Fruit fly (Drosophila melanogaster): Measurements from ENCODE around the gene rdhB.

rdhB gene

dm6 chr3R:22328665-22329350 lies 22.7 kb upstream of the rdhB start, which contains the start of gene CG7080 (continued):
- TF ChIP-seq CG10669 (GFP tag; optimal IDR thresholded peaks at IDR 0.05), result peak; percentile 1
- TF ChIP-seq achi (GFP tag; optimal IDR thresholded peaks at IDR 0.05), result peak; percentile 12
- TF ChIP-seq CG11902 (GFP tag; optimal IDR thresholded peaks at IDR 0.05), result no peak
- no peak for TF ChIP-seq Hr4 (GFP tag; optimal IDR thresholded peaks at IDR 0.05)
- no peak for TF ChIP-seq Hr38 (GFP tag; optimal IDR thresholded peaks at IDR 0.05)
- TF ChIP-seq Eip93F (GFP tag; optimal IDR thresholded peaks at IDR 0.05), result no peak
- TF ChIP-seq Eip75B (GFP tag; optimal IDR thresholded peaks at IDR 0.05), result peak; percentile 6
- TF ChIP-seq CG11294 (GFP tag; IDR thresholded peaks at IDR 0.05), result no peak
- peak; percentile 36 for TF ChIP-seq CG8632 (GFP tag; optimal IDR thresholded peaks at IDR 0.05)
- TF ChIP-seq CG8119 (GFP tag; IDR thresholded peaks at IDR 0.05), result no peak
- no peak for TF ChIP-seq fkh (GFP tag; optimal IDR thresholded peaks at IDR 0.05)
- TF ChIP-seq spab (GFP tag; optimal IDR thresholded peaks at IDR 0.05), result no peak
- TF ChIP-seq CG7368 (GFP tag; optimal IDR thresholded peaks at IDR 0.05), result no peak
- TF ChIP-seq Gug (GFP tag; IDR thresholded peaks at IDR 0.05), result no peak
- TF ChIP-seq CG32006 (GFP tag; optimal IDR thresholded peaks at IDR 0.05), result peak; percentile 20
- TF ChIP-seq fd85E (GFP tag; optimal IDR thresholded peaks at IDR 0.05), result no peak
- TF ChIP-seq fd59A (GFP tag; optimal IDR thresholded peaks at IDR 0.05), result no peak
- peak; percentile 80 for TF ChIP-seq svp (GFP tag)
- TF ChIP-seq Smox (GFP tag; optimal IDR thresholded peaks at IDR 0.05), result peak; percentile 23
- TF ChIP-seq CG11762 (GFP tag; optimal IDR thresholded peaks at IDR 0.05; ENCODE audit: insufficient read depth), result no peak
- no peak for TF ChIP-seq CG6854 (GFP tag; optimal IDR thresholded peaks at IDR 0.05)
- peak; percentile 4 for TF ChIP-seq CG31627 (GFP tag; optimal IDR thresholded peaks at IDR 0.05)

- TF ChIP-seq Eip78C (GFP tag) (peak; percentile 1), CG6163 (GFP tag; IDR thresholded peaks at IDR 0.05) (no peak)
Measured at dm6 chr3R:22330512-22331119, 20.9 kb upstream of the rdhB start, which contains the start of gene CG33721. Gene CG33721, plus strand, starts transcription at chr3R:22331069.

dm6 chr3R:22331691-22332090 lies 19.8 kb upstream of the rdhB start, which contains the start of gene CG13862:
Gene CG13862, plus strand, starts transcription at chr3R:22331991.
- no peak for TF ChIP-seq fd85E (GFP tag; optimal IDR thresholded peaks at IDR 0.05)
- TF ChIP-seq fd59A (GFP tag; optimal IDR thresholded peaks at IDR 0.05), result no peak
- TF ChIP-seq fkh (GFP tag; optimal IDR thresholded peaks at IDR 0.05), result no peak
- no peak for TF ChIP-seq esn (GFP tag; optimal IDR thresholded peaks at IDR 0.05)
- TF ChIP-seq Blimp-1 (GFP tag; optimal IDR thresholded peaks at IDR 0.05), result no peak
- no peak for TF ChIP-seq CG6163 (GFP tag; IDR thresholded peaks at IDR 0.05)
- TF ChIP-seq CG6854 (GFP tag; optimal IDR thresholded peaks at IDR 0.05), result no peak
- no peak for TF ChIP-seq CG32006 (GFP tag; optimal IDR thresholded peaks at IDR 0.05)
- TF ChIP-seq Eip78C (GFP tag), result no peak

- TF ChIP-seq eg (GFP tag; IDR thresholded peaks at IDR 0.05) (no peak), achi (GFP tag; optimal IDR thresholded peaks at IDR 0.05) (no peak), topi (GFP tag; optimal IDR thresholded peaks at IDR 0.05) (no peak), svp (GFP tag) (no peak), CG4318 (GFP tag; optimal IDR thresholded peaks at IDR 0.05) (no peak), ss (GFP tag; optimal IDR thresholded peaks at IDR 0.05) (no peak), CG6163 (GFP tag; IDR thresholded peaks at IDR 0.05) (no peak), Lpt (GFP tag; optimal IDR thresholded peaks at IDR 0.05) (no peak), CG6854 (GFP tag; optimal IDR thresholded peaks at IDR 0.05) (no peak), Hr4 (GFP tag; optimal IDR thresholded peaks at IDR 0.05) (no peak), Hr39 (GFP tag; optimal IDR thresholded peaks at IDR 0.05) (no peak), CG1621 (tag; optimal IDR thresholded peaks at IDR 0.05) (no peak), Eip78C (GFP tag) (no peak), OdsH (GFP tag; optimal IDR thresholded peaks at IDR 0.05) (no peak), CG3032 (tag; optimal IDR thresholded peaks at IDR 0.05) (no peak), CG3919 (GFP tag; optimal IDR thresholded peaks at IDR 0.05) (no peak)
Measured at dm6 chr3R:22334050-22334449, 17.4 kb upstream of the rdhB start, which contains the start of gene CG5391. Gene CG5391, minus strand, starts transcription at chr3R:22334150.

All from whole organism, prepupa.